Worm (Caenorhabditis elegans): ENCODE measurements around the gene Y94H6A.7.
"Not testable (repeated sequence)": the region's sequence is repeated elsewhere in the genome, so short reads cannot be mapped to it uniquely, and the experiment has no call there.

ce11 chrIV:2694880-2695279 is 21.5 kb downstream of the Y94H6A.7 start:
- not testable (repeated sequence) for TF ChIP-seq ztf-28 (GFP tag; IDR thresholded peaks at IDR 0.05); attf-3 (GFP tag; conservative IDR thresholded peaks at IDR 0.05); F57C9.4 (tag; optimal IDR thresholded peaks at IDR 0.05); nhr-179 (tag; optimal IDR thresholded peaks at IDR 0.05)
